Fruit fly (Drosophila melanogaster): ENCODE results near the gene CG13312.

dm6 chr3L:8839563-8840425 lies 32.8 kb upstream of the CG13312 start:
- TF ChIP-seq zen2 (GFP tag; IDR thresholded peaks at IDR 0.05; ENCODE audit: partially characterized antibody) (no peak), CG3281 (GFP tag; optimal IDR thresholded peaks at IDR 0.05) (no peak), NC2α (GFP tag; optimal IDR thresholded peaks at IDR 0.05) (no peak), CG30431 (GFP tag; optimal IDR thresholded peaks at IDR 0.05) (no peak), Hr39 (optimal IDR thresholded peaks at IDR 0.05) (no peak), gsb-n (tag; optimal IDR thresholded peaks at IDR 0.05) (peak; percentile 35), sd (tag; optimal IDR thresholded peaks at IDR 0.05) (no peak), CG3838 (GFP tag; optimal IDR thresholded peaks at IDR 0.05) (no peak), Aef1 (GFP tag; IDR thresholded peaks at IDR 0.05) (no peak), CG8944 (GFP tag; optimal IDR thresholded peaks at IDR 0.05) (no peak), Rx (GFP tag; IDR thresholded peaks at IDR 0.05) (no peak), Myb (GFP tag; optimal IDR thresholded peaks at IDR 0.05) (no peak), CG6272 (GFP tag; IDR thresholded peaks at IDR 0.05) (no peak)
